Worm (Caenorhabditis elegans) whole organism, mixed stage, embryonic: Measurements from ENCODE around the gene ttm-2.

ENCODE experiments used
- M03D4.4 ChIP-seq: sonication (generic microtip); optimal IDR thresholded peaks from 2 replicates; lab custom pipeline; 2017; ENCODE audit warnings: mild to moderate bottlenecking, missing genetic modification characterization, missing compliant biosample characterization
- bed-3 ChIP-seq: fragments of 200-800 bp; sonication (Bioruptor generic); optimal IDR thresholded peaks from 3 replicates; lab custom pipeline; 2018; ENCODE audit warnings: mild to moderate bottlenecking, missing genetic modification characterization, moderate library complexity, missing compliant biosample characterization
- blmp-1 ChIP-seq: fragments of 150-350 bp; optimal IDR thresholded peaks from 2 replicates; lab custom pipeline; 2014; ENCODE audit warnings: missing biosample characterization, missing genetic modification characterization
- ceh-43 ChIP-seq: fragments of 200-800 bp; sonication (Bioruptor generic); optimal IDR thresholded peaks from 2 replicates; lab custom pipeline; 2018; ENCODE audit warnings: mild to moderate bottlenecking, missing genetic modification characterization, moderate library complexity, missing compliant biosample characterization
- ceh-83 ChIP-seq: fragments of 200-800 bp; sonication (Bioruptor generic); optimal IDR thresholded peaks from 2 replicates; lab custom pipeline; 2018; ENCODE audit warnings: mild to moderate bottlenecking, missing genetic modification characterization, missing compliant biosample characterization
- ces-1 ChIP-seq: fragments of 150-350 bp; optimal IDR thresholded peaks from 2 replicates; lab custom pipeline; 2014; ENCODE audit warnings: missing biosample characterization, missing genetic modification reagents, missing genetic modification characterization
- cnd-1 ChIP-seq: fragments of 200-800 bp; sonication (Bioruptor generic); optimal IDR thresholded peaks from 2 replicates; lab custom pipeline; 2018; ENCODE audit warnings: mild to moderate bottlenecking, missing genetic modification characterization, missing compliant biosample characterization
- elt-1 ChIP-seq: sonication (generic microtip); optimal IDR thresholded peaks from 2 replicates; lab custom pipeline; 2017; ENCODE audit warnings: missing genetic modification characterization, mild to moderate bottlenecking, missing compliant biosample characterization, antibody characterized with exemption, moderate library complexity, borderline replicate concordance; ENCODE audit not compliant: insufficient read depth
- elt-3 ChIP-seq: fragments of 150-350 bp; optimal IDR thresholded peaks from 2 replicates; lab custom pipeline; 2014; ENCODE audit warnings: missing biosample characterization, missing genetic modification characterization
- flh-1 ChIP-seq: fragments of 200-800 bp; sonication (Bioruptor generic); optimal IDR thresholded peaks from 2 replicates; lab custom pipeline; 2018; ENCODE audit warnings: mild to moderate bottlenecking, missing genetic modification characterization, moderate library complexity, missing compliant biosample characterization
- hlh-1 ChIP-seq: fragments of 150-350 bp; optimal IDR thresholded peaks from 2 replicates; lab custom pipeline; 2014; ENCODE audit warnings: missing biosample characterization, missing genetic modification reagents, missing genetic modification characterization
- lin-13 ChIP-seq: fragments of 150-350 bp; optimal IDR thresholded peaks from 2 replicates; lab custom pipeline; 2014; ENCODE audit warnings: missing biosample characterization, missing genetic modification characterization
- lin-32 ChIP-seq: fragments of 200-800 bp; sonication (Bioruptor generic); optimal IDR thresholded peaks from 2 replicates; lab custom pipeline; 2018; ENCODE audit warnings: mild to moderate bottlenecking, missing genetic modification characterization, missing compliant biosample characterization
- lsy-2 ChIP-seq: fragments of 150-350 bp; optimal IDR thresholded peaks from 2 replicates; lab custom pipeline; 2014; ENCODE audit warnings: missing biosample characterization, missing genetic modification characterization
- mab-5 ChIP-seq: fragments of 150-350 bp; optimal IDR thresholded peaks from 2 replicates; lab custom pipeline; 2014; ENCODE audit warnings: missing biosample characterization, missing genetic modification characterization
- mep-1 ChIP-seq: fragments of 150-350 bp; optimal IDR thresholded peaks from 2 replicates; lab custom pipeline; 2017; ENCODE audit warnings: missing biosample characterization, missing genetic modification reagents, missing genetic modification characterization, inconsistent platforms
- mls-2 ChIP-seq: sonication (generic microtip); optimal IDR thresholded peaks from 2 replicates; lab custom pipeline; 2016; ENCODE audit warnings: mild to moderate bottlenecking, missing genetic modification characterization, moderate library complexity, missing compliant biosample characterization
- nhr-12 ChIP-seq: fragments of 150-350 bp; optimal IDR thresholded peaks from 2 replicates; lab custom pipeline; 2014; ENCODE audit warnings: missing biosample characterization, missing genetic modification characterization
- nhr-2 ChIP-seq: fragments of 150-350 bp; optimal IDR thresholded peaks from 2 replicates; lab custom pipeline; 2014; ENCODE audit warnings: missing biosample characterization, missing genetic modification characterization
- nhr-237 ChIP-seq: fragments of 150-350 bp; optimal IDR thresholded peaks from 2 replicates; lab custom pipeline; 2014; ENCODE audit warnings: missing biosample characterization, missing genetic modification characterization
- nhr-28 ChIP-seq: fragments of 150-350 bp; optimal IDR thresholded peaks from 2 replicates; lab custom pipeline; 2014; ENCODE audit warnings: missing biosample characterization, missing genetic modification characterization
- nhr-76 ChIP-seq: sonication (generic microtip); optimal IDR thresholded peaks from 2 replicates; lab custom pipeline; 2017; ENCODE audit warnings: missing biosample characterization, missing genetic modification characterization
- pha-4 ChIP-seq: fragments of 150-350 bp; optimal IDR thresholded peaks from 2 replicates; lab custom pipeline; 2018; ENCODE audit warnings: missing biosample characterization, missing genetic modification reagents, missing genetic modification characterization
- sem-2 ChIP-seq: fragments of 200-800 bp; sonication (Bioruptor generic); optimal IDR thresholded peaks from 2 replicates; lab custom pipeline; 2018; ENCODE audit warnings: mild to moderate bottlenecking, missing genetic modification characterization, missing compliant biosample characterization
- snpc-4 ChIP-seq: fragments of 150-350 bp; optimal IDR thresholded peaks from 2 replicates; lab custom pipeline; 2014; ENCODE audit warnings: missing biosample characterization, missing genetic modification characterization
- sptf-1 ChIP-seq: sonication (generic microtip); optimal IDR thresholded peaks from 2 replicates; lab custom pipeline; 2017; ENCODE audit warnings: mild to moderate bottlenecking, missing genetic modification characterization, moderate library complexity, missing compliant biosample characterization
- tbx-8 ChIP-seq: fragments of 200-800 bp; sonication (Bioruptor generic); optimal IDR thresholded peaks from 2 replicates; lab custom pipeline; 2018; ENCODE audit warnings: mild to moderate bottlenecking, missing genetic modification characterization, moderate library complexity, missing compliant biosample characterization
- unc-120 ChIP-seq: sonication (generic microtip); optimal IDR thresholded peaks from 2 replicates; lab custom pipeline; 2017; ENCODE audit warnings: missing genetic modification characterization, missing compliant biosample characterization; ENCODE audit not compliant: poor library complexity, severe bottlenecking
- unc-39 ChIP-seq: fragments of 150-350 bp; optimal IDR thresholded peaks from 2 replicates; lab custom pipeline; 2014; ENCODE audit warnings: missing biosample characterization, missing genetic modification characterization
- unc-62 ChIP-seq: fragments of 150-350 bp; optimal IDR thresholded peaks from 2 replicates; lab custom pipeline; 2014; ENCODE audit warnings: missing biosample characterization, missing genetic modification reagents, missing genetic modification characterization
- zip-8 ChIP-seq: fragments of 150-350 bp; optimal IDR thresholded peaks from 2 replicates; lab custom pipeline; 2014; ENCODE audit warnings: missing biosample characterization, missing genetic modification characterization
- ztf-11 ChIP-seq: fragments of 150-350 bp; optimal IDR thresholded peaks from 2 replicates; lab custom pipeline; 2014; ENCODE audit warnings: missing biosample characterization, missing genetic modification characterization

Gene ttm-2

DNA sequence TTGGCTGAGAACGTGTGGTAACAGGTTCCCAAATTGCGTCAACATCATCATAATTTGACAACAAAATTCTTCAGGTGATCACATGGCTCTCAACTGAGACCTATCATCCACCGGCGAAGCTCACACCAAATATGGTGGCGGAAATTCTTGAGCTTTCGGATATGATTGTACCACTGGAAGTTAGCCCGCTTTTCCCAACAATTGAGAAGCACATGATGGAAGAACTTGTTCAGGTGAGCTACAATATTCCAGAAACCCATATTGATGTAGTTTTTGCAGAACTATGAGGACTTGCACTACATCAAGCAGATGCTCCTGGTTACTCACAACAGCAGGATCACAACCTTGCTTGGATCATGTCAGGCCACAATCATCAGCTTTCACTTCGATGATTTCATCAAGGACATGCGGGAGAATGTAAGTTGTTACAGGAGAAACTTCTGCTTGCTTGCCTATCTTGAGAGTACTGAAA, 13.9 kb downstream of the ttm-2 start, which contains the start of gene F41C3.1:
Gene F41C3.1, plus strand, starts transcription at position 51 of the 472 bp plus-strand sequence.
- no peak for TF ChIP-seq cnd-1 (tag; lab: Kevin White, UChicago)
- TF ChIP-seq tbx-8 (GFP tag; lab: Kevin White, UChicago) = no peak
- no peak for TF ChIP-seq mls-2
- TF ChIP-seq sptf-1 (tag; lab: Kevin White, UChicago) = no peak
- no peak for TF ChIP-seq nhr-28
- no peak for TF ChIP-seq pha-4 (tag; lab: Kevin White, UChicago)
- TF ChIP-seq unc-120 (tag; lab: Kevin White, UChicago) = no peak
- no peak for TF ChIP-seq lin-13
- no peak for TF ChIP-seq hlh-1 (tag; lab: Kevin White, UChicago)
- no peak for TF ChIP-seq nhr-2 (tag; lab: Kevin White, UChicago)
- no peak for TF ChIP-seq lsy-2
- no peak for TF ChIP-seq mab-5
- no peak for TF ChIP-seq ces-1 (GFP tag; lab: Kevin White, UChicago)
- TF ChIP-seq sem-2 (GFP tag; lab: Kevin White, UChicago) = no peak

DNA sequence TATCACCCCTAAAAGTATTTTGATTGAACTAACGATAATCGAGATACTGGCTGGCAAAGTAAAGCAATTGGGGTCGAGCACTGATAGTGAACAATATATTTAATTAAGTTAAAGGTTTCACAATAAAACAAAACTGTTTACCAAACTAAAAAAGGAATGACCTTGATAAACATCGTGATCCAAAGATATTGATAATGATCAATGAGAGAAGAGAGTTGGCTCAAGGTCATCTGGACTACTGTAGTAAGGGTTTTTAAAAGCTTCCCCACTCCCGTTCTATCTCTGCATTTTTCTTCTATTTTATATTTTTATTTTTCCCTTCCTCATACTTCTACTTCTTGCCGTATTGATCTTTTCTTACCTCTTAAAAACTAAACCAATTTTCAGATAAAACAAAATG, 16.6 kb downstream of the ttm-2 start, which contains the start of gene F41C3.2:
Gene F41C3.2, plus strand, starts transcription at position 388 of the 400 bp plus-strand sequence.
- TF ChIP-seq ztf-11 (tag; lab: Kevin White, UChicago) = no peak
- TF ChIP-seq mep-1 (tag; lab: Kevin White, UChicago) = no peak
- TF ChIP-seq nhr-2 (tag; lab: Kevin White, UChicago) = no peak

DNA sequence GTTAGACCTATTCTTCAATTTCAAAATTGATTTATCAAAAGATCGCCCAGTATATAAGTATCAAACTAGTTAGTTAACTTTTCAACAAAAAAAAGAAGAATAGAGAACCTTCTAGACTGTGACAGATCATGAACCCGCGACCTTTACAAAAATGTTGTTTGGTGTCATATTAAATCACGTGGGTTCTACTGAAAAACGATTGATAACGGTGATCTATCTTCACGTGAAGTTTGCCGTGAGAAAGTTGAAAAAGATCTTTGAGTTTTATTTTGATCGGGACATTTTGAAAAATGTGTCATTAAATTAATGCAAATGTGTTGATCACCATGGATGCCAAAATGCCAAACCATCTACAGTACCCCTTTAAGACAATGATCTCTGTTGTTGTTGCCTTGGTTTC, 17.8 kb downstream of the ttm-2 start:
- TF ChIP-seq hlh-1 (tag; lab: Kevin White, UChicago) (no peak), M03D4.4 (tag; lab: Kevin White, UChicago) (no peak), zip-8 (tag; lab: Kevin White, UChicago) (no peak), lin-13 (no peak), blmp-1 (tag; lab: Kevin White, UChicago) (no peak), cnd-1 (tag; lab: Kevin White, UChicago) (no peak), ces-1 (GFP tag; lab: Kevin White, UChicago) (no peak), ceh-83 (GFP tag; lab: Kevin White, UChicago) (no peak), lsy-2 (no peak), ztf-11 (tag; lab: Kevin White, UChicago) (no peak), snpc-4 (tag; lab: Kevin White, UChicago) (no peak), mls-2 (no peak)
- TF ChIP-seq, all 35 proteins: peak for 0

DNA sequence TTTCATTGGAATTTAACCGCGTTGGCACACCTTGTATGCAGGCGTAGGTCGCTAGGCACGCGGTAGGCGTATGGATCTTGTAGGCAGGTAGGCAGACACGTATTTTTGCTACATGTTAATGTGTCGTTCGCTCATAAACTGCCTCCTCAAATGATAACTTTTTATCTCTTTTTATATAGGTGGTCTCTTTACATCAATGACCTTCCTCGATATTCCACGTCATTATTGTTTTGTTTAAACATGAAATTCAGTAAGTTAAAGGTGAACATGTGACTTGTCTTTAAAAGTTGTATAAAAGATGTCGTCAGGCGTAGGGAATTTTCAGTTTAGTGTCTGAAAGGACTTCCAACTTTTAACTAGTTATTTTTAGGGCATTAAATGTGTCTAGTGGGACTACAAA, 18.5 kb downstream of the ttm-2 start:
- TF ChIP-seq pha-4 (tag; lab: Kevin White, UChicago) = no peak
- TF ChIP-seq lin-32 (GFP tag; lab: Kevin White, UChicago) = no peak
- TF ChIP-seq elt-3 (tag; lab: Kevin White, UChicago) = no peak
- TF ChIP-seq nhr-12 = no peak
- no peak for TF ChIP-seq tbx-8 (GFP tag; lab: Kevin White, UChicago)
- no peak for TF ChIP-seq nhr-28
- TF ChIP-seq nhr-76 (tag; lab: Kevin White, UChicago) = no peak
- no peak for TF ChIP-seq nhr-237 (tag; lab: Kevin White, UChicago)
- TF ChIP-seq bed-3 (GFP tag; lab: Kevin White, UChicago) = no peak
- TF ChIP-seq cnd-1 (tag; lab: Kevin White, UChicago) = no peak
- TF ChIP-seq lin-13 = no peak
- TF ChIP-seq ces-1 (GFP tag; lab: Kevin White, UChicago) = no peak
- TF ChIP-seq ztf-11 (tag; lab: Kevin White, UChicago) = no peak
- no peak for TF ChIP-seq mls-2
- no peak for TF ChIP-seq elt-1
- no peak for TF ChIP-seq flh-1 (GFP tag; lab: Kevin White, UChicago)
- no peak for TF ChIP-seq ceh-43 (GFP tag; lab: Kevin White, UChicago)
- no peak for TF ChIP-seq unc-39 (tag; lab: Kevin White, UChicago)

DNA sequence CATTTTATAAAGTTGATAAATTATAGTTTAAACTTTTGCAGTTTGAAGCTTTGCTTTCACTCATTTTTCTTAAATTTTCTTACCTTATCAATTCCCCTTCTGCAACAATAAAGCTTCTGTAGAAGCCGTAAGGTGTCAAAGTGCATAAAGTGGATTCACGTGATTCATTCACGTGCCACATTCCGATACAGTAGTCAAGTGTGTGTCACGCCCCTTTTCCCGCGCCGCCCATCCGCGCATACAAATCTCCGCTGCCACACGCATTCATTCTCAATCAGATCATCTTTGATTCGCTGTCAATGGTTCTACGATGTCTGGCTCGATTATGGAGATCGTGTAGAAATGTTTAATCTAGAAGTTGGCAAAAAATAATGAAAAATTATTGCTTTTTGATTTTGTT, 19.1 kb downstream of the ttm-2 start:
- no peak for TF ChIP-seq bed-3 (GFP tag; lab: Kevin White, UChicago)
- TF ChIP-seq nhr-12 = no peak
- TF ChIP-seq sptf-1 (tag; lab: Kevin White, UChicago) = no peak
- TF ChIP-seq pha-4 (tag; lab: Kevin White, UChicago) = no peak
- TF ChIP-seq nhr-28 = no peak
- no peak for TF ChIP-seq unc-62 (GFP tag; lab: Kevin White, UChicago)
- no peak for TF ChIP-seq M03D4.4 (tag; lab: Kevin White, UChicago)
- TF ChIP-seq ztf-11 (tag; lab: Kevin White, UChicago) = no peak
